Worm (Caenorhabditis elegans): ENCODE measurements around the gene F43H9.4.

DNA sequence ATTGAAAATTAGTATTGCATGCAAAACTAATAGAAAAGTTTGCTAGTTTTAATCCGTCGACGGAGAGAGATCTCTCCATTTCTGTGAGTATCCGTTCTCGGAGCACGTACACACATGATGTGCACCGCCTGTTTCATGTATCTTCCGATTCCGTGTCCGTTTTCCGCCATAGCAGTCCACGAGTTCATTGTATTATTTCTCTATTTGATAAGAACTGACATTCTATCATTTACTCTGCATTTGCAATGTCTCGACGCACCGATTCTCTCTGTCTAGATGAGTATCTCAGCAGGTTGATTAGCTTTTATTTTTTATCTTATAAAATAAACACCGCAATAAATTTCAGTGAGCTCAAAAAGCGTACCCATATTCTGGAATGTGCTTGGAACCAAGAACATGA, 7.6 kb upstream of the F43H9.4 start:
- no peak for TF ChIP-seq mep-1 (tag; optimal IDR thresholded peaks at IDR 0.05)
- TF ChIP-seq nhr-76 (tag; optimal IDR thresholded peaks at IDR 0.05): no peak
- TF ChIP-seq cnd-1 (tag; optimal IDR thresholded peaks at IDR 0.05): no peak
- no peak for TF ChIP-seq nhr-237 (tag; optimal IDR thresholded peaks at IDR 0.05)
- TF ChIP-seq unc-39 (tag; optimal IDR thresholded peaks at IDR 0.05): no peak
- TF ChIP-seq mab-5 (tag; optimal IDR thresholded peaks at IDR 0.05): no peak
